Worm (Caenorhabditis elegans) whole organism, L4 larva: ENCODE data around the gene lin-5.

Experiments
- aly-2 ChIP-seq: sonication (generic microtip); optimal IDR thresholded peaks from 2 replicates; lab custom pipeline; 2018; ENCODE audit warnings: missing biosample characterization, missing genetic modification characterization
- ama-1 ChIP-seq: fragments of 150-350 bp; optimal IDR thresholded peaks from 2 replicates; lab custom pipeline; 2014; ENCODE audit warnings: inconsistent platforms, mixed read lengths
- ceh-28 ChIP-seq: fragments of 150-350 bp; optimal IDR thresholded peaks from 2 replicates; lab custom pipeline; 2014; ENCODE audit warnings: missing biosample characterization, missing genetic modification reagents, missing genetic modification characterization
- snpc-4 ChIP-seq: fragments of 150-350 bp; optimal IDR thresholded peaks from 2 replicates; lab custom pipeline; 2014; ENCODE audit warnings: missing biosample characterization, missing genetic modification characterization

DNA sequence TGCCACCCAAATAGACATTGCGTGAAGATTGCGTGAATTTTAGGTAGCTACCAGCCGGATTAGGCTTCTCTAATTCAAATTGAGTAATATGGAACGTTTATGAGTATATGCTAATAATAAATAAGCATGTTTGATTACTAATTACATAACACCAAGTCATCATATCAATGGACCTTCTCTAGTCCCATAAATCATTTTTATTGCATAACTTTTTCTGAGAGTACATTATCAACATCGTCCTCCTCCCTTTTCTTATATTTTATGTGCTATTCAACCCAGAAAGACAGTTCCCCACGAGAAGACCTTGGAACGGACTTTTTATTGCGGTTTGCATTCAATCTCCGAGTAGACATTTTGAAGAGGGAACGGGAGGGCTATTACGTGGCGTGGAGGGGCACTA lies 48.0 kb upstream of the lin-5 start:
- TF ChIP-seq ceh-28 (tag; lab: Kevin White, UChicago) = no peak
- no peak for TF ChIP-seq ama-1
- no peak for TF ChIP-seq aly-2 (tag; lab: Kevin White, UChicago)
- TF ChIP-seq snpc-4 (tag; lab: Kevin White, UChicago) = no peak
